Fruit fly (Drosophila melanogaster) whole organism, wandering third instar larva: Measurements from ENCODE around the gene CG32984.
A peak's percentile ranks its signal among the peaks of the same experiment; 100 is the strongest.

Experiments used
- Abd-B ChIP-seq: fragments of >200 bp; optimal IDR thresholded peaks from 2 replicates; lab custom pipeline; 2017; ENCODE audit warnings: missing biosample characterization, missing genetic modification characterization
- CG32264 ChIP-seq: fragments of 200-800 bp; sonication (Bioruptor generic); optimal IDR thresholded peaks from 2 replicates; lab custom pipeline; 2016; ENCODE audit warnings: missing biosample characterization, missing genetic modification characterization
- CG9705 ChIP-seq: fragments of 200-800 bp; sonication (Bioruptor generic); optimal IDR thresholded peaks from 2 replicates; lab custom pipeline; 2018; ENCODE audit warnings: missing biosample characterization, mild to moderate bottlenecking, missing genetic modification characterization
- CrebA ChIP-seq: fragments of 200-800 bp; sonication (Bioruptor generic); optimal IDR thresholded peaks from 2 replicates; lab custom pipeline; 2016; ENCODE audit warnings: missing biosample characterization, mild to moderate bottlenecking, missing genetic modification characterization, borderline replicate concordance
- Dfd ChIP-seq: fragments of >200 bp; optimal IDR thresholded peaks from 2 replicates; lab custom pipeline; 2017; ENCODE audit warnings: missing biosample characterization, missing genetic modification characterization
- Dif ChIP-seq: fragments of 200-275, 200-300 bp; sonication (Bioruptor generic); optimal IDR thresholded peaks from 2 replicates; lab custom pipeline; 2018; ENCODE audit warnings: missing biosample characterization, missing genetic modification characterization; ENCODE audit not compliant: partially characterized antibody
- GATAd ChIP-seq: sonication (Bioruptor generic); optimal IDR thresholded peaks from 2 replicates; lab custom pipeline; 2016; ENCODE audit warnings: missing biosample characterization, missing genetic modification characterization
- HLH106 ChIP-seq: fragments of 200-800 bp; optimal IDR thresholded peaks from 3 replicates; lab custom pipeline; 2019; ENCODE audit warnings: missing biosample characterization, mild to moderate bottlenecking, missing genetic modification characterization, moderate library complexity
- Hnf4 ChIP-seq: fragments of 200-800 bp; sonication (Bioruptor generic); optimal IDR thresholded peaks from 2 replicates; lab custom pipeline; 2016; ENCODE audit warnings: missing biosample characterization, mild to moderate bottlenecking, missing genetic modification characterization
- Hr78 ChIP-seq: fragments of >200 bp; optimal IDR thresholded peaks from 2 replicates; lab custom pipeline; 2017; ENCODE audit warnings: missing biosample characterization, missing genetic modification characterization
- Hr83 ChIP-seq: fragments of 200-300 bp; sonication (Bioruptor generic); optimal IDR thresholded peaks from 2 replicates; lab custom pipeline; 2016; ENCODE audit warnings: missing biosample characterization, mild to moderate bottlenecking, missing genetic modification characterization, moderate library complexity; ENCODE audit not compliant: poor library complexity, severe bottlenecking
- Jra ChIP-seq: sonication (Bioruptor generic); optimal IDR thresholded peaks from 2 replicates; lab custom pipeline; 2016; ENCODE audit warnings: missing biosample characterization, missing genetic modification characterization
- Mio ChIP-seq: sonication (Bioruptor generic); optimal IDR thresholded peaks from 2 replicates; lab custom pipeline; 2016; ENCODE audit warnings: missing biosample characterization, missing genetic modification characterization
- Myc ChIP-seq: fragments of >200 bp; optimal IDR thresholded peaks from 2 replicates; lab custom pipeline; 2017
- N ChIP-seq: fragments of >200 bp; optimal IDR thresholded peaks from 2 replicates; lab custom pipeline; 2018; ENCODE audit warnings: missing biosample characterization, missing external identifiers, missing genetic modification characterization
- OdsH ChIP-seq: fragments of 200-800 bp; sonication (Bioruptor generic); optimal IDR thresholded peaks from 2 replicates; lab custom pipeline; 2016; ENCODE audit warnings: missing biosample characterization, mild to moderate bottlenecking, missing genetic modification characterization
- Rel ChIP-seq, 2 experiments: fragments of 200-800 bp; sonication (Bioruptor generic) in 1 of 2; optimal IDR thresholded peaks; 2 replicates in 1 of 2; 3 replicates in 1 of 2; lab custom pipeline; 2016 to 2019; ENCODE audit warnings: mild to moderate bottlenecking in 2 of 2, missing biosample characterization in 2 of 2, missing genetic modification characterization in 2 of 2, moderate library complexity in 1 of 2
- Sp1 ChIP-seq: fragments of 200-800 bp; sonication (Bioruptor generic); optimal IDR thresholded peaks from 3 replicates; lab custom pipeline; 2019; ENCODE audit warnings: missing biosample characterization, mild to moderate bottlenecking, missing genetic modification characterization, moderate library complexity
- Vsx2 ChIP-seq: fragments of 200-300, 225-300 bp; sonication (Bioruptor generic); optimal IDR thresholded peaks from 2 replicates; lab custom pipeline; 2018; ENCODE audit warnings: missing biosample characterization, missing genetic modification characterization; ENCODE audit not compliant: partially characterized antibody
- br ChIP-seq: fragments of 200-800 bp; sonication (Bioruptor generic); optimal IDR thresholded peaks from 2 replicates; lab custom pipeline; 2016; ENCODE audit warnings: missing biosample characterization, missing genetic modification characterization
- brk ChIP-seq: fragments of 200-800 bp; sonication (Bioruptor generic); optimal IDR thresholded peaks from 2 replicates; lab custom pipeline; 2016; ENCODE audit warnings: missing biosample characterization, mild to moderate bottlenecking, missing genetic modification characterization
- dl ChIP-seq, 2 experiments: fragments of 175-275, 200-275 bp in 1 of 2; fragments of 200-275 bp in 1 of 2; sonication (Bioruptor generic); optimal IDR thresholded peaks; lab custom pipeline; 2018; ENCODE audit warnings: mild to moderate bottlenecking in 2 of 2, missing biosample characterization in 2 of 2, missing genetic modification characterization in 2 of 2, moderate library complexity in 2 of 2; ENCODE audit not compliant: partially characterized antibody in 2 of 2, insufficient read depth in 1 of 2
- dmrt93B ChIP-seq: fragments of 200-800 bp; sonication (Bioruptor generic); optimal IDR thresholded peaks from 2 replicates; lab custom pipeline; 2018; ENCODE audit warnings: missing biosample characterization, mild to moderate bottlenecking, missing genetic modification characterization
- dsf ChIP-seq: sonication (Bioruptor generic); optimal IDR thresholded peaks from 2 replicates; lab custom pipeline; 2016; ENCODE audit warnings: missing biosample characterization, missing genetic modification characterization, borderline replicate concordance
- ey ChIP-seq: fragments of 200-800 bp; sonication (Bioruptor generic); optimal IDR thresholded peaks from 2 replicates; lab custom pipeline; 2016; ENCODE audit warnings: missing biosample characterization, missing genetic modification characterization
- foxo ChIP-seq, 2 experiments: fragments of 200-800 bp; sonication (Bioruptor generic); optimal IDR thresholded peaks; 2 replicates in 1 of 2; 3 replicates in 1 of 2; lab custom pipeline; 2016 to 2017; ENCODE audit warnings: missing biosample characterization in 2 of 2, missing genetic modification characterization in 2 of 2
- fru ChIP-seq: fragments of 200-800 bp; sonication (Bioruptor generic); optimal IDR thresholded peaks from 3 replicates; lab custom pipeline; 2016; ENCODE audit warnings: missing biosample characterization, mild to moderate bottlenecking, missing genetic modification characterization
- h ChIP-seq: fragments of 200-800 bp; sonication (Bioruptor generic); optimal IDR thresholded peaks from 3 replicates; lab custom pipeline; 2016; ENCODE audit warnings: missing biosample characterization, mild to moderate bottlenecking, missing genetic modification characterization
- jim ChIP-seq: fragments of 175-275, 200-325 bp; sonication (Bioruptor generic); optimal IDR thresholded peaks from 2 replicates; lab custom pipeline; 2016; ENCODE audit warnings: missing biosample characterization, mild to moderate bottlenecking, missing genetic modification characterization
- lola ChIP-seq: fragments of >200 bp; optimal IDR thresholded peaks from 2 replicates; lab custom pipeline; 2017; ENCODE audit warnings: missing biosample characterization, missing genetic modification characterization
- pan ChIP-seq: fragments of >200 bp; optimal IDR thresholded peaks from 2 replicates; lab custom pipeline; 2017
- psq ChIP-seq: fragments of 200-800 bp; sonication (Bioruptor generic); optimal IDR thresholded peaks from 3 replicates; lab custom pipeline; 2017; ENCODE audit warnings: missing biosample characterization, mild to moderate bottlenecking, missing genetic modification characterization, moderate library complexity
- rgr ChIP-seq: fragments of 200-800 bp; sonication (Bioruptor generic); optimal IDR thresholded peaks from 3 replicates; lab custom pipeline; 2016; ENCODE audit warnings: missing biosample characterization, mild to moderate bottlenecking, missing genetic modification characterization
- sage ChIP-seq: fragments of 200-800 bp; sonication (Bioruptor generic); optimal IDR thresholded peaks from 2 replicates; lab custom pipeline; 2016; ENCODE audit warnings: missing biosample characterization, mild to moderate bottlenecking, missing genetic modification characterization
- sv ChIP-seq: fragments of 200-800 bp; sonication (Bioruptor generic); optimal IDR thresholded peaks from 3 replicates; lab custom pipeline; 2016; ENCODE audit warnings: missing biosample characterization, missing genetic modification characterization
- tai ChIP-seq: sonication (Bioruptor generic); optimal IDR thresholded peaks from 2 replicates; lab custom pipeline; 2016; ENCODE audit warnings: missing biosample characterization, missing genetic modification characterization
- usp ChIP-seq: fragments of >200 bp; optimal IDR thresholded peaks from 2 replicates; lab custom pipeline; 2017; ENCODE audit warnings: missing biosample characterization, missing genetic modification characterization
- woc ChIP-seq: sonication (Bioruptor generic); optimal IDR thresholded peaks from 2 replicates; lab custom pipeline; 2016; ENCODE audit warnings: missing biosample characterization, mild to moderate bottlenecking, missing genetic modification characterization

Gene CG32984

DNA sequence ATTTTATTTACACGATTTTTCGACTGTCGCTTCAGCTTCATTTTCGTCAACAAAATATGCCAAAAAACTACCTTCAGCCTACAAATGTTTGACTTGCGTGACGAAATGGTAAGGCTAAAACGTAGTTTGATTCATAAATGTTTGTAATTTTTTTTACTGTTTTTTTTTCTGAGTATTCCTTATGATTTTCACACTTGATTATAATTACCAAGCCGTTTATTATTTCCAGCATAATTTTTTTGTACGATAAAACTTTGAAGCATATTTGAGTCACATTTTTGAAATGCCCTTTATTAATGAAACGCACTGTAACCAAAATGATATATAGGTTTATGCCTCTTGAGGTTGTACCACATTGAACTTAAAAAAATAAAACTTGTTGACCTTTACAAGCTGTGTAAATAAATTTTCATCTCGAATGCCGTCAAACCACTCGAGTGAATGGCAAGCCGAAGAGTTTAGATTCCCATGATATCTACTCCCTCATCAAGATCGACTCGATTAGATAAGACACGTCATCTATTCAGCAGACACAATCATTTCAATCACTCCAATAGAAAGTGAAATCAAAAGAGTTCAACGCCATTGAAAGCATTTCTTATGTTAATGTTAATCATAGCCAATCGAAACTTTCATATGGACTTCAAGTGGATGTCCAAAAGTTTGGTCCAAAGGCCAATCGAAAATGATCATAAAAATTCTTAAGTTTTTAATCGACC lies 18.0 kb downstream of the CG32984 start:
- no peak for TF ChIP-seq dl (GFP tag; optimal IDR thresholded peaks at IDR 0.05; lab: Kevin White, UChicago; ENCODE audit: insufficient read depth in 1 of 2, partially characterized antibody in 2 of 2)
- no peak for TF ChIP-seq brk
- no peak for TF ChIP-seq Abd-B
- TF ChIP-seq Hr83 = no peak
- no peak for TF ChIP-seq usp (GFP tag; lab: Kevin White, UChicago)
- TF ChIP-seq psq = no peak
- no peak for TF ChIP-seq rgr
- TF ChIP-seq pan (lab: Kevin White, UChicago) = no peak
- no peak for TF ChIP-seq dmrt93B (GFP tag; lab: Kevin White, UChicago)
- no peak for TF ChIP-seq dsf (GFP tag; lab: Kevin White, UChicago)
- no peak for TF ChIP-seq GATAd (GFP tag; lab: Kevin White, UChicago)

DNA sequence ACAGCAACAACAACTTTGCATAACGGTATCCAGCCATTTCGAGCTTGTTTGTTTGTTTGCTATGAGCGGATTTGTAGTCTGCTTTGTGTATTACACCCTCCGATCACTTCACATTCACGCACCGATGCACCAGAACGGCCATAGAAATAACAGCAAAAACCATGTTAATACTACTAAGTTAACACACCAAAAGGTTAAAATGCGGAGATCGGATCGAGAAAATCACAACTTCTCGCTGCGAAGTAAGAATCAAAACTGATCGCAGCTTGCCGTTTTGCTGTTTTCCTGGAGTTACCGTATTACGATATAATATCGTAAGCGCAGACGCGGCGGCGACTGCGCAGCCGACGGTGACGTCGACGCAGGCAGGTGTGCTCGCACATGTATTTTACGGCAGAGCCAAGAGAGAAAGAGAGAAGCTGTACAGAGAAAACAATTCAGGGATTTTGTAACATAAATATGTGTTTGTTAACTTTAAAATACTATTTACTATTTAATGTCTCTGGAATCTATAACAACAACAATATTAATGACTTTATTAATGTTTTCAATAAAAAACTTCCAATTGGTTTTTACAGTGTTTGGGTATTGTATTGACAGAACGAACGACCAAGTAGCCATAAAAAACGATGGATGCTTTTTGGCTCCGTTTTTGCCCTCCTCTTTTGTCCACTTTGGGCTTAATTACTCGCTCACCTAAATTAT lies 20.0 kb downstream of the CG32984 start, which contains the start of gene CG13101:
Gene CG13101 (minus strand): TSS at position 259 of the 705 bp plus-strand sequence.
- TF ChIP-seq Sp1 (peak; percentile 97), Hnf4 (GFP tag; lab: Kevin White, UChicago) (peak; percentile 97), br (GFP tag; lab: Kevin White, UChicago) (peak; percentile 96), ey (GFP tag; lab: Kevin White, UChicago) (peak; percentile 95), CG32264 (GFP tag; lab: Kevin White, UChicago) (peak; percentile 89), Mio (GFP tag; lab: Kevin White, UChicago) (peak; percentile 76), dsf (GFP tag; lab: Kevin White, UChicago) (peak; percentile 86), dl (GFP tag; optimal IDR thresholded peaks at IDR 0.05; lab: Kevin White, UChicago; ENCODE audit: insufficient read depth in 1 of 2, partially characterized antibody in 2 of 2) (no peak), CrebA (GFP tag; lab: Kevin White, UChicago) (peak; percentile 34), Dif (GFP tag; lab: Kevin White, UChicago) (peak; percentile 31), N (GFP tag; lab: Kevin White, UChicago) (no peak), h (peak; percentile 99), Myc (lab: Kevin White, UChicago) (no peak), pan (lab: Kevin White, UChicago) (no peak), psq (peak; percentile 95), OdsH (GFP tag; lab: Kevin White, UChicago) (peak; percentile 98), Rel (GFP tag; optimal IDR thresholded peaks at IDR 0.05; lab: Kevin White, UChicago) (peak; percentile 81), Rel (tag; optimal IDR thresholded peaks at IDR 0.05; lab: Kevin White, UChicago) (peak; percentile 80), Jra (GFP tag; lab: Kevin White, UChicago) (peak; percentile 96), dmrt93B (GFP tag; lab: Kevin White, UChicago) (peak; percentile 90), brk (peak; percentile 95), usp (GFP tag; lab: Kevin White, UChicago) (no peak), tai (peak; percentile 88), lola (GFP tag; lab: Kevin White, UChicago) (no peak), HLH106 (tag; lab: Kevin White, UChicago) (peak; percentile 98), jim (GFP tag; lab: Kevin White, UChicago) (no peak), Dfd (GFP tag; lab: Kevin White, UChicago) (peak; percentile 27), fru (GFP tag; lab: Kevin White, UChicago) (peak; percentile 93), Abd-B (no peak), sage (peak; percentile 95), CG9705 (GFP tag; lab: Kevin White, UChicago) (peak; percentile 92), rgr (peak; percentile 98), GATAd (GFP tag; lab: Kevin White, UChicago) (peak; percentile 72), Hr78 (GFP tag; lab: Kevin White, UChicago) (no peak), sv (GFP tag; lab: Kevin White, UChicago) (peak; percentile 92), Hr83 (no peak), woc (GFP tag; lab: Kevin White, UChicago) (peak; percentile 96), foxo (GFP tag; optimal IDR thresholded peaks at IDR 0.05; lab: Kevin White, UChicago) (peak in 1 of 2 experiments; percentile 97), Vsx2 (GFP tag; lab: Kevin White, UChicago) (no peak)
- TF ChIP-seq, all 38 proteins: peak for 27
